Worm (Caenorhabditis elegans) whole organism, mixed stage, embryonic: ENCODE data around the gene nspd-9.

Experiments
- bed-3 ChIP-seq: fragments of 200-800 bp; sonication (Bioruptor generic); optimal IDR thresholded peaks from 3 replicates; lab custom pipeline; 2018; ENCODE audit warnings: mild to moderate bottlenecking, missing genetic modification characterization, moderate library complexity, missing compliant biosample characterization
- ceh-39 ChIP-seq: fragments of 150-350 bp; optimal IDR thresholded peaks from 2 replicates; lab custom pipeline; 2014; ENCODE audit warnings: missing biosample characterization, missing genetic modification characterization
- ceh-43 ChIP-seq: fragments of 200-800 bp; sonication (Bioruptor generic); optimal IDR thresholded peaks from 2 replicates; lab custom pipeline; 2018; ENCODE audit warnings: mild to moderate bottlenecking, missing genetic modification characterization, moderate library complexity, missing compliant biosample characterization
- ceh-83 ChIP-seq: fragments of 200-800 bp; sonication (Bioruptor generic); optimal IDR thresholded peaks from 2 replicates; lab custom pipeline; 2018; ENCODE audit warnings: mild to moderate bottlenecking, missing genetic modification characterization, missing compliant biosample characterization
- ces-1 ChIP-seq: fragments of 150-350 bp; optimal IDR thresholded peaks from 2 replicates; lab custom pipeline; 2014; ENCODE audit warnings: missing biosample characterization, missing genetic modification reagents, missing genetic modification characterization
- cnd-1 ChIP-seq: fragments of 200-800 bp; sonication (Bioruptor generic); optimal IDR thresholded peaks from 2 replicates; lab custom pipeline; 2018; ENCODE audit warnings: mild to moderate bottlenecking, missing genetic modification characterization, missing compliant biosample characterization
- drap-1 ChIP-seq: fragments of 200-800 bp; sonication (Bioruptor generic); optimal IDR thresholded peaks from 3 replicates; lab custom pipeline; 2018; ENCODE audit warnings: mild to moderate bottlenecking, missing genetic modification characterization, missing compliant biosample characterization
- elt-1 ChIP-seq: sonication (generic microtip); optimal IDR thresholded peaks from 2 replicates; lab custom pipeline; 2017; ENCODE audit warnings: missing genetic modification characterization, mild to moderate bottlenecking, missing compliant biosample characterization, antibody characterized with exemption, moderate library complexity, borderline replicate concordance; ENCODE audit not compliant: insufficient read depth
- elt-3 ChIP-seq: fragments of 150-350 bp; optimal IDR thresholded peaks from 2 replicates; lab custom pipeline; 2014; ENCODE audit warnings: missing biosample characterization, missing genetic modification characterization
- flh-1 ChIP-seq: fragments of 200-800 bp; sonication (Bioruptor generic); optimal IDR thresholded peaks from 2 replicates; lab custom pipeline; 2018; ENCODE audit warnings: mild to moderate bottlenecking, missing genetic modification characterization, moderate library complexity, missing compliant biosample characterization
- ham-2 ChIP-seq: fragments of 200-800 bp; sonication (Bioruptor generic); optimal IDR thresholded peaks from 2 replicates; lab custom pipeline; 2018; ENCODE audit warnings: mild to moderate bottlenecking, missing genetic modification characterization, missing compliant biosample characterization
- hlh-1 ChIP-seq: fragments of 150-350 bp; optimal IDR thresholded peaks from 2 replicates; lab custom pipeline; 2014; ENCODE audit warnings: missing biosample characterization, missing genetic modification reagents, missing genetic modification characterization
- lin-13 ChIP-seq: fragments of 150-350 bp; optimal IDR thresholded peaks from 2 replicates; lab custom pipeline; 2014; ENCODE audit warnings: missing biosample characterization, missing genetic modification characterization
- lsy-2 ChIP-seq: fragments of 150-350 bp; optimal IDR thresholded peaks from 2 replicates; lab custom pipeline; 2014; ENCODE audit warnings: missing biosample characterization, missing genetic modification characterization
- mab-5 ChIP-seq: fragments of 150-350 bp; optimal IDR thresholded peaks from 2 replicates; lab custom pipeline; 2014; ENCODE audit warnings: missing biosample characterization, missing genetic modification characterization
- mep-1 ChIP-seq: fragments of 150-350 bp; optimal IDR thresholded peaks from 2 replicates; lab custom pipeline; 2017; ENCODE audit warnings: missing biosample characterization, missing genetic modification reagents, missing genetic modification characterization, inconsistent platforms
- mls-2 ChIP-seq: sonication (generic microtip); optimal IDR thresholded peaks from 2 replicates; lab custom pipeline; 2016; ENCODE audit warnings: mild to moderate bottlenecking, missing genetic modification characterization, moderate library complexity, missing compliant biosample characterization
- nhr-12 ChIP-seq: fragments of 150-350 bp; optimal IDR thresholded peaks from 2 replicates; lab custom pipeline; 2014; ENCODE audit warnings: missing biosample characterization, missing genetic modification characterization
- nhr-2 ChIP-seq: fragments of 150-350 bp; optimal IDR thresholded peaks from 2 replicates; lab custom pipeline; 2014; ENCODE audit warnings: missing biosample characterization, missing genetic modification characterization
- nhr-237 ChIP-seq: fragments of 150-350 bp; optimal IDR thresholded peaks from 2 replicates; lab custom pipeline; 2014; ENCODE audit warnings: missing biosample characterization, missing genetic modification characterization
- nhr-28 ChIP-seq: fragments of 150-350 bp; optimal IDR thresholded peaks from 2 replicates; lab custom pipeline; 2014; ENCODE audit warnings: missing biosample characterization, missing genetic modification characterization
- nhr-76 ChIP-seq: sonication (generic microtip); optimal IDR thresholded peaks from 2 replicates; lab custom pipeline; 2017; ENCODE audit warnings: missing biosample characterization, missing genetic modification characterization
- pha-4 ChIP-seq: fragments of 150-350 bp; optimal IDR thresholded peaks from 2 replicates; lab custom pipeline; 2018; ENCODE audit warnings: missing biosample characterization, missing genetic modification reagents, missing genetic modification characterization
- sem-2 ChIP-seq: fragments of 200-800 bp; sonication (Bioruptor generic); optimal IDR thresholded peaks from 2 replicates; lab custom pipeline; 2018; ENCODE audit warnings: mild to moderate bottlenecking, missing genetic modification characterization, missing compliant biosample characterization
- snpc-4 ChIP-seq: fragments of 150-350 bp; optimal IDR thresholded peaks from 2 replicates; lab custom pipeline; 2014; ENCODE audit warnings: missing biosample characterization, missing genetic modification characterization
- sptf-1 ChIP-seq: sonication (generic microtip); optimal IDR thresholded peaks from 2 replicates; lab custom pipeline; 2017; ENCODE audit warnings: mild to moderate bottlenecking, missing genetic modification characterization, moderate library complexity, missing compliant biosample characterization
- tbx-8 ChIP-seq: fragments of 200-800 bp; sonication (Bioruptor generic); optimal IDR thresholded peaks from 2 replicates; lab custom pipeline; 2018; ENCODE audit warnings: mild to moderate bottlenecking, missing genetic modification characterization, moderate library complexity, missing compliant biosample characterization
- unc-120 ChIP-seq: sonication (generic microtip); optimal IDR thresholded peaks from 2 replicates; lab custom pipeline; 2017; ENCODE audit warnings: missing genetic modification characterization, missing compliant biosample characterization; ENCODE audit not compliant: poor library complexity, severe bottlenecking
- unc-39 ChIP-seq: fragments of 150-350 bp; optimal IDR thresholded peaks from 2 replicates; lab custom pipeline; 2014; ENCODE audit warnings: missing biosample characterization, missing genetic modification characterization
- unc-62 ChIP-seq: fragments of 150-350 bp; optimal IDR thresholded peaks from 2 replicates; lab custom pipeline; 2014; ENCODE audit warnings: missing biosample characterization, missing genetic modification reagents, missing genetic modification characterization
- zip-8 ChIP-seq: fragments of 150-350 bp; optimal IDR thresholded peaks from 2 replicates; lab custom pipeline; 2014; ENCODE audit warnings: missing biosample characterization, missing genetic modification characterization
- ztf-11 ChIP-seq: fragments of 150-350 bp; optimal IDR thresholded peaks from 2 replicates; lab custom pipeline; 2014; ENCODE audit warnings: missing biosample characterization, missing genetic modification characterization

nspd-9 gene

ce11 chrIII:4842173-4842572 lies 12.1 kb upstream of the nspd-9 start, which contains the start of gene clec-156:
TSS of gene clec-156 (minus strand) at chrIII:4842273.
- no peak for TF ChIP-seq ceh-83 (GFP tag; lab: Kevin White, UChicago)
- TF ChIP-seq pha-4 (tag; lab: Kevin White, UChicago), result no peak
- no peak for TF ChIP-seq lsy-2 (tag; lab: Kevin White, UChicago)
- TF ChIP-seq mab-5 (tag; lab: Kevin White, UChicago), result no peak
- TF ChIP-seq drap-1 (GFP tag; lab: Kevin White, UChicago), result no peak
- TF ChIP-seq nhr-28 (tag; lab: Kevin White, UChicago), result no peak

DNA sequence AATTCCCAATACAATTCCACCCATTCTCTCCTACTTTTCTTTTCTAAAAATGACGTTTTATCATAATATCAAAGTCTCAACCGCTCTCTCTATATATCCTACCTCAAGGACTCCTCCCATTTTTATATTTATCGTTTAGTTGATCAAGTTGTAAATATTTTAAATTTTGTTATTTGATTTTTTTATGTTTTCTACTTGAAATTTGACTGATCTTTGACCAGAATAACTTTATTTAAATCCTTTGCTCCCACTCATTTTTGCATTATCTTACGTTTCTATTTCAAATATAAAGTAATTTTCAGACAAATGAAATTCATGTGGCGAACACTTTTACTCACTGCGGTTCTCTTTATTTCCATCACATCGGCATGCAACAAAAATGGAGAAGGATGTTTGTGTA lies 7.3 kb upstream of the nspd-9 start, which contains the start of the genes acbp-7 and F26A1.19:
Gene acbp-7, plus strand, starts transcription at position 301 of the 400 bp plus-strand sequence.
Gene F26A1.19, plus strand, starts transcription at position 303 of the 400 bp plus-strand sequence.
- no peak for TF ChIP-seq sptf-1 (tag; lab: Kevin White, UChicago)
- TF ChIP-seq lin-13 (tag; lab: Kevin White, UChicago), result no peak
- TF ChIP-seq unc-39, result no peak
- TF ChIP-seq nhr-2 (tag; lab: Kevin White, UChicago), result no peak
- TF ChIP-seq unc-120 (tag; lab: Kevin White, UChicago), result no peak
- no peak for TF ChIP-seq nhr-28 (tag; lab: Kevin White, UChicago)
- no peak for TF ChIP-seq tbx-8 (GFP tag; lab: Kevin White, UChicago)
- TF ChIP-seq lsy-2 (tag; lab: Kevin White, UChicago), result no peak
- no peak for TF ChIP-seq nhr-12
- no peak for TF ChIP-seq ham-2
- no peak for TF ChIP-seq cnd-1 (tag; lab: Kevin White, UChicago)
- TF ChIP-seq elt-3 (tag; lab: Kevin White, UChicago), result no peak
- no peak for TF ChIP-seq hlh-1 (tag; lab: Kevin White, UChicago)
- no peak for TF ChIP-seq snpc-4
- no peak for TF ChIP-seq ceh-83 (GFP tag; lab: Kevin White, UChicago)
- TF ChIP-seq pha-4 (tag; lab: Kevin White, UChicago), result no peak
- no peak for TF ChIP-seq nhr-237 (tag; lab: Kevin White, UChicago)
- TF ChIP-seq nhr-76 (tag; lab: Kevin White, UChicago), result no peak
- no peak for TF ChIP-seq ceh-39 (tag; lab: Kevin White, UChicago)

DNA sequence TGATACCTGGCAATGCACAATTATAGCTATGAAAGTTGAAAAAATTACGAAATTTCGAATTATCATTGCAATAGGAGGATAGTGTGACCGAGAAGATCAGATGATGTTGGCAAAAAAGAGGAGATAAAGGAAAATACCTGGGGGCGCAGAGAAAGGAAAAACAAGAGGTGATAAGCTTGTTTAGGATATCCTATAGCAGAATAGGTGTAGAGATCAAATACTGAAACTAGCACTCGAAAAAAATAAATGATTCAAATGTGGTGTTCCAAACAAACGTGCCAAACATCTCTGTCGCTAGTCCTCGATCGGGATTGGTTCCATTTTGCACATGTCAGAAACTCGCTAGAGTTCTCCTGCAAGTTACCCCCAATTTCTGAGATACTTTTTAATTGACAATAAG lies 667 bp downstream of the nspd-9 start, which contains the start of gene F26A1.9:
Gene F26A1.9, minus strand, starts transcription at position 101 of the 400 bp plus-strand sequence.
- TF ChIP-seq nhr-76 (tag; lab: Kevin White, UChicago) (no peak), sem-2 (GFP tag; lab: Kevin White, UChicago) (no peak), drap-1 (GFP tag; lab: Kevin White, UChicago) (no peak), mep-1 (tag; lab: Kevin White, UChicago) (no peak), unc-39 (no peak), unc-62 (no peak), pha-4 (tag; lab: Kevin White, UChicago) (no peak), elt-3 (tag; lab: Kevin White, UChicago) (no peak), tbx-8 (GFP tag; lab: Kevin White, UChicago) (no peak), unc-120 (tag; lab: Kevin White, UChicago) (no peak), mab-5 (tag; lab: Kevin White, UChicago) (no peak), ces-1 (no peak), bed-3 (no peak), nhr-28 (tag; lab: Kevin White, UChicago) (no peak), ceh-83 (GFP tag; lab: Kevin White, UChicago) (no peak), nhr-237 (tag; lab: Kevin White, UChicago) (no peak)

ce11 chrIII:4826606-4827005 lies 3.5 kb downstream of the nspd-9 start, which contains the start of gene F26A1.3:
TSS of gene F26A1.3 (plus strand) at chrIII:4826906.
- TF ChIP-seq unc-120 (tag; lab: Kevin White, UChicago) (no peak), unc-62 (no peak), elt-3 (tag; lab: Kevin White, UChicago) (no peak), ces-1 (no peak), drap-1 (GFP tag; lab: Kevin White, UChicago) (no peak), mep-1 (tag; lab: Kevin White, UChicago) (no peak)
- TF ChIP-seq, all 35 proteins: peak for 0

DNA sequence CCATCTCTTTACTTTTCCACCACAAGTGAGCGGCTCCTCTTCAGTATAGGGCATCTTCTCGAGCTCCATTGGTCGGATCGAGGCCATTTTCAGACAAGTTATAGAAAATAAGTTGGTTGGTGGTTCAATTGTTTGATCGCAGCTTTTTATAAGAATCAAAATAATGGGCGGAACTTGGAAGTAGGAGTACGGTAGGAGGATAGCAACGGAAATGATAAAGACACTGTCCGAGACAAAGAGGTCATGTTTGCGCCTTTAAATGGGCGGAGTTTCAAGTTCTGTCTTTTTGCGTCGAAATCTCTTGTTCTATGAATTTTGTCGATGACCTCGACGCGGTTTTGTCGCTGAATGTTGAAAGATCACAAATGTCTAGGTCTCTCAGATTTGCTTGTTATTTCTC lies 8.0 kb downstream of the nspd-9 start, which contains the start of gene F26A1.8:
Gene F26A1.8, minus strand, starts transcription at position 101 of the 400 bp plus-strand sequence.
- TF ChIP-seq unc-39, result no peak
- no peak for TF ChIP-seq unc-120 (tag; lab: Kevin White, UChicago)
- TF ChIP-seq nhr-2 (tag; lab: Kevin White, UChicago), result no peak
- no peak for TF ChIP-seq sptf-1 (tag; lab: Kevin White, UChicago)
- TF ChIP-seq, all 35 proteins: peak for 0

DNA sequence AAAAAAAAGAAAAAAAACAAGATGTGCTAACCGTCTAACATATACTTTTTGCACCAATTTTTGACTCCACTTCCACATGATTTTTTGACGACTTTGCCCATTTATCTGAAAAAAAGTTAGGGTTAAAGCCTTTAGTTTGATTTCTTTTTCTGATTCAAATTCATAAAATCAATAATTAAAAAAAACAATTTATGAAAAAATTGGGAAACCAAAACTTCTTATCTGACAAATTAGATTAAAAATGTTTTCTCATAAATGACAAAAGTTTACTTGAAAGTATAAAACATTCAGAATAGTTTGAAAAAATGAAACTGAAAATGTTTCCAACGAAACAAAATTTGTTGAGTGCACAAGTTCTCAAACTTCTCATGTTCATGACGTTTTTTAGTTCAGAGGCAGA lies 10.3 kb downstream of the nspd-9 start, which contains the start of gene F26A1.7:
Gene F26A1.7, minus strand, starts transcription at position 101 of the 400 bp plus-strand sequence.
- TF ChIP-seq hlh-1 (tag; lab: Kevin White, UChicago) (no peak), flh-1 (GFP tag; lab: Kevin White, UChicago) (no peak), ham-2 (no peak), ceh-43 (GFP tag; lab: Kevin White, UChicago) (no peak), ceh-83 (GFP tag; lab: Kevin White, UChicago) (no peak), tbx-8 (GFP tag; lab: Kevin White, UChicago) (no peak), mab-5 (tag; lab: Kevin White, UChicago) (no peak), ces-1 (no peak), sptf-1 (tag; lab: Kevin White, UChicago) (no peak), nhr-237 (tag; lab: Kevin White, UChicago) (no peak), elt-1 (tag; lab: Kevin White, UChicago) (no peak), mls-2 (tag; lab: Kevin White, UChicago) (no peak), zip-8 (tag; lab: Kevin White, UChicago) (no peak), nhr-12 (no peak), drap-1 (GFP tag; lab: Kevin White, UChicago) (no peak), bed-3 (no peak), unc-39 (no peak), ztf-11 (no peak), nhr-2 (tag; lab: Kevin White, UChicago) (no peak)
- TF ChIP-seq, all 35 proteins: peak for 0
